Fruit fly (Drosophila melanogaster) whole organism, pupa: Measurements from ENCODE around the gene CG33282.

Experiments
- CG10348 ChIP-seq: fragments of 200-800 bp; sonication (Bioruptor generic); IDR thresholded peaks from 2 replicates; pipeline ENCODE4 v1.3.6; 2022; ENCODE audit warnings: missing biosample characterization, missing genetic modification characterization
- CG12605 ChIP-seq: fragments of 200-800 bp; sonication (Bioruptor generic); IDR thresholded peaks from 2 replicates; pipeline ENCODE4 v1.3.6; 2022; ENCODE audit warnings: missing biosample characterization, missing genetic modification characterization
- CG13204 ChIP-seq: fragments of 200-800 bp; sonication (Bioruptor generic); optimal IDR thresholded peaks from 2 replicates; lab custom pipeline; 2018; ENCODE audit warnings: missing biosample characterization, mild to moderate bottlenecking, missing genetic modification characterization, moderate library complexity
- CG14655 ChIP-seq: fragments of 200-800 bp; sonication (Bioruptor generic); optimal IDR thresholded peaks from 3 replicates; lab custom pipeline; 2017; ENCODE audit warnings: mild to moderate bottlenecking, missing biosample characterization, missing genetic modification reagents, missing genetic modification characterization
- CG15710 ChIP-seq: fragments of 200-800 bp; sonication (Bioruptor generic); optimal IDR thresholded peaks from 2 replicates; lab custom pipeline; 2018; ENCODE audit warnings: missing biosample characterization, mild to moderate bottlenecking, missing genetic modification characterization, moderate library complexity
- CG17806 ChIP-seq: fragments of 200-800 bp; sonication (Bioruptor generic); optimal IDR thresholded peaks from 2 replicates; lab custom pipeline; 2018; ENCODE audit warnings: missing biosample characterization, mild to moderate bottlenecking, missing genetic modification characterization, moderate library complexity
- CG32121 ChIP-seq: fragments of 200-800 bp; sonication (Bioruptor generic); IDR thresholded peaks from 2 replicates; pipeline ENCODE4 v1.3.6; 2022; ENCODE audit warnings: missing biosample characterization, missing genetic modification characterization
- CG34367 ChIP-seq: fragments of 200-800 bp; sonication (Bioruptor generic); optimal IDR thresholded peaks from 2 replicates; lab custom pipeline; 2018; ENCODE audit warnings: missing biosample characterization, mild to moderate bottlenecking, missing genetic modification characterization
- CG4496 ChIP-seq: fragments of 200-800 bp; sonication (Bioruptor generic); IDR thresholded peaks from 3 replicates; pipeline ENCODE4 v1.3.6; 2022; ENCODE audit warnings: missing biosample characterization, missing genetic modification characterization
- CG8159 ChIP-seq: fragments of 200-800 bp; sonication (Bioruptor generic); optimal IDR thresholded peaks from 3 replicates; lab custom pipeline; 2018; ENCODE audit warnings: missing biosample characterization, mild to moderate bottlenecking, missing genetic modification characterization, moderate library complexity
- CG8301 ChIP-seq: fragments of 200-800 bp; sonication (Bioruptor generic); optimal IDR thresholded peaks from 2 replicates; lab custom pipeline; 2018; ENCODE audit warnings: missing biosample characterization, mild to moderate bottlenecking, missing genetic modification characterization
- CG9948 ChIP-seq: fragments of 200-800 bp; sonication (Bioruptor generic); optimal IDR thresholded peaks from 2 replicates; lab custom pipeline; 2018; ENCODE audit warnings: missing biosample characterization, mild to moderate bottlenecking, missing genetic modification characterization, moderate library complexity
- D1 ChIP-seq: fragments of 200-800 bp; sonication (Bioruptor generic); optimal IDR thresholded peaks from 2 replicates; lab custom pipeline; 2018; ENCODE audit warnings: missing biosample characterization, mild to moderate bottlenecking, missing genetic modification characterization, moderate library complexity
- EcR ChIP-seq: fragments of 200-800 bp; sonication (Bioruptor generic); optimal IDR thresholded peaks from 3 replicates; lab custom pipeline; 2019; ENCODE audit warnings: missing biosample characterization, missing genetic modification characterization, mild to moderate bottlenecking, moderate library complexity, missing genetic modification reagents
- Ets98B ChIP-seq: fragments of 200-800 bp; sonication (Bioruptor generic); IDR thresholded peaks from 2 replicates; pipeline ENCODE4 v1.3.6; 2022; ENCODE audit warnings: missing biosample characterization, missing genetic modification characterization
- Pif1A ChIP-seq: fragments of 200-800 bp; sonication (Bioruptor generic); optimal IDR thresholded peaks from 3 replicates; lab custom pipeline; 2016; ENCODE audit warnings: missing biosample characterization, missing genetic modification characterization
- Pif1B ChIP-seq: fragments of 200-800 bp; sonication (Bioruptor generic); optimal IDR thresholded peaks from 3 replicates; lab custom pipeline; 2016; ENCODE audit warnings: missing biosample characterization, missing genetic modification characterization
- Snoo ChIP-seq: fragments of 200-800 bp; sonication (Bioruptor generic); optimal IDR thresholded peaks from 3 replicates; lab custom pipeline; 2017; ENCODE audit warnings: missing biosample characterization, mild to moderate bottlenecking, missing genetic modification characterization, inconsistent platforms
- fd96Ca ChIP-seq: fragments of 200-800 bp; sonication (Bioruptor generic); IDR thresholded peaks from 3 replicates; pipeline ENCODE4 v1.3.6; 2022; ENCODE audit warnings: missing biosample characterization, missing genetic modification characterization
- gl ChIP-seq: fragments of 200-800 bp; sonication (Bioruptor generic); optimal IDR thresholded peaks from 2 replicates; lab custom pipeline; 2018; ENCODE audit warnings: missing biosample characterization, mild to moderate bottlenecking, missing genetic modification characterization
- rn ChIP-seq: fragments of 200-800 bp; sonication (Bioruptor generic); IDR thresholded peaks from 2 replicates; pipeline ENCODE4 v1.3.6; 2022; ENCODE audit warnings: missing biosample characterization, missing genetic modification characterization

Gene CG33282

dm6 chr2L:3368425-3368824 lies 40.7 kb downstream of the CG33282 start:
- TF ChIP-seq Snoo (no peak), CG17806 (tag; lab: Kevin White, UChicago) (no peak), Pif1A (GFP tag; lab: Kevin White, UChicago) (no peak), CG12605 (GFP tag; lab: Robert Waterston, UW) (no peak), CG9948 (no peak), CG32121 (no peak), CG8159 (tag; lab: Kevin White, UChicago) (no peak), CG8301 (no peak), rn (no peak), CG4496 (GFP tag; lab: Robert Waterston, UW) (no peak), EcR (GFP tag; lab: Kevin White, UChicago) (no peak), CG34367 (tag; lab: Kevin White, UChicago) (no peak), Pif1B (GFP tag; lab: Kevin White, UChicago) (no peak), D1 (tag; lab: Kevin White, UChicago) (no peak), CG15710 (tag; lab: Kevin White, UChicago) (no peak), Ets98B (GFP tag; lab: Robert Waterston, UW) (no peak), CG10348 (no peak)

DNA sequence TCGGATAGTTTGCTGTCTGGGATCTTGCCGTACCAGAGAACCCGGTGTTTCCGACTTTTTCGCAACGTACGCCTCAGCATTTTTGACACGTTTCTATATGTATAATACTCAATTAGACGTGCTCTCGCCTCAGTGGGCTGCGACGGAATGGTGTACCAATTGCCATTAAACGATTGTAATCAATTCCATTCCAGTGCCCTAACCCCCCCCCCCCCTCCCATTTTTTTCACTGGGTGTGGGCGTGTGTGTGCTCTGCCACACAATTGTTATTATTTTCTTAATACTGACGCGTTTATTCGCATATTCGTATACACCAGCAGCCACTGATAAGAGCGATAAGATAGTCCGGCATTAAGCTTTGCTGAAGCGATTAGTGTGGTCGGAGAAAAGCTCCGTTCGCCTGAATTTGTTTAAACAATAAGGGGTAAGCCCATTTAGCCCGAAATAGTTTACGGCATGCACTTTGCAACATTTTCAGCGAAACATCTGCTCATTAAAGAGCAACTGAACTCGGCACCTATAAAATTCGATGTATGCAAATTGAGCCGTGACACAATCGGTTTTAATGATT lies 41.5 kb downstream of the CG33282 start:
- TF ChIP-seq fd96Ca (no peak), CG13204 (GFP tag; lab: Kevin White, UChicago) (no peak), CG17806 (tag; lab: Kevin White, UChicago) (no peak), CG10348 (no peak), CG14655 (GFP tag; lab: Kevin White, UChicago) (no peak), Pif1A (GFP tag; lab: Kevin White, UChicago) (no peak), CG8159 (tag; lab: Kevin White, UChicago) (no peak), Ets98B (GFP tag; lab: Robert Waterston, UW) (no peak), Pif1B (GFP tag; lab: Kevin White, UChicago) (no peak), CG34367 (tag; lab: Kevin White, UChicago) (no peak), CG9948 (no peak)

DNA sequence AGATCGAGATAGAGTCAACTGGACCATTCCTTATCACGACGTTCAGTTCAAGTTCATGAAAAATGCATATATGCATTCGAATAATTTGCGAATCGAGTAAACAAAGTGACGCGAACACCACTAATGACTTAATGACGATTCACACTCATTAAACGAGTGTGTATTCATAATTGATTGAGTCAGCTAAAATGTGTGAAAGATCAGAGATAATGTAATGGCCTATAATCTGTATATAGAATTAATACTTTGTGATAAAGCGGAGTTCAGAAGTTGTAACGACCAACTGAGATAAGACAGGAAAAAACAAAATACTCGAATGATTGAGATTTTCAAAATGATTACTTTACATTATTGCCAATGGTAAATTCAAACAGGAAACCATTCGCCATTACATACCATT lies 42.1 kb downstream of the CG33282 start:
- TF ChIP-seq CG10348, result no peak
- peak; percentile 42 for TF ChIP-seq EcR (GFP tag; lab: Kevin White, UChicago)

DNA sequence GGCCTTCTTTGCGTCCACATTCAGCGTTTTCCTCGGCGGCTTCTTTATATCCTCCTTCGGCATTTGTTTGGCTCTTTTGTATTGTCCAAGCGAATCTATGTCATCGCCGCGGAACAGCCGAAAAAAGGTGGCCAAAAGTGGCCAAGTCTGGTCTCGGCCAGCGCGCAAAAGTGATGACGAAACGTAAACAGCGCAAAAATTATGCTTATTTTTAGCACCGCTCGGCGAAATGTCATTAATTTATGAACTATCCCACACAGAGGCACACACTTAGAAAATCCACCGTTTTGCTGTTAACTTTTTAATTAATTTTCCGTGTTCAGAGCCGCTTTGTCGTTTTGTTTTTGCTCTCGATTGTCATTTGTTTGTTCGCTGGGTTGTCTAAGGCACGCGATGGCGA lies 43.2 kb downstream of the CG33282 start:
- TF ChIP-seq CG14655 (GFP tag; lab: Kevin White, UChicago) (no peak), D1 (tag; lab: Kevin White, UChicago) (no peak), Pif1A (GFP tag; lab: Kevin White, UChicago) (no peak), CG9948 (no peak), CG13204 (GFP tag; lab: Kevin White, UChicago) (no peak), CG34367 (tag; lab: Kevin White, UChicago) (no peak), Snoo (no peak), Pif1B (GFP tag; lab: Kevin White, UChicago) (no peak), Ets98B (GFP tag; lab: Robert Waterston, UW) (no peak), CG15710 (tag; lab: Kevin White, UChicago) (no peak), gl (tag; lab: Kevin White, UChicago) (no peak), CG32121 (no peak), CG8301 (no peak), CG4496 (GFP tag; lab: Robert Waterston, UW) (no peak)

DNA sequence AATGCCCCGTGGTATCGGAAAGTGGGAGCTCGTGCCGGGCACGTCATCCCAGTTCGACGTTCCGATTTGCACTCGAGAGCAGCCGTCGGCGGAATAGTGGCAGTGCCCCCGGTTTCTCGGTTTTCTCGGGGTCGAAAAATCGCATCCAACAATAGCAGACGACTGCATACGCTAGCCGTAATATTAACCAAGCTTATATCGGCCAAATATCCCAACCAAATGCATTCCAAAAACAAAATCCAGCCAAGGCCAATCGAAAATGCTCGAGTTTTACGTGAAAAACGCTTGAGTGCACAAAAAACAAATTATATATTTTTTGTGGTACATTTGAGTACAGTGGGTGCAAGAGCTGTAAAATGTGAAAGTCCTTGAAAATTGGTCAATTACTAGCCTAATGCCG lies 43.6 kb downstream of the CG33282 start:
- TF ChIP-seq CG14655 (GFP tag; lab: Kevin White, UChicago) (no peak), Ets98B (GFP tag; lab: Robert Waterston, UW) (peak; percentile 71), gl (tag; lab: Kevin White, UChicago) (no peak), CG12605 (GFP tag; lab: Robert Waterston, UW) (0 out of 2 replicates have a peak, but pooled peaks have one; percentile 58), CG8159 (tag; lab: Kevin White, UChicago) (peak; percentile 45), CG17806 (tag; lab: Kevin White, UChicago) (peak; percentile 4), CG8301 (no peak), CG32121 (peak; percentile 74), Pif1A (GFP tag; lab: Kevin White, UChicago) (peak; percentile 43), CG13204 (GFP tag; lab: Kevin White, UChicago) (no peak), rn (no peak), Pif1B (GFP tag; lab: Kevin White, UChicago) (no peak), CG4496 (GFP tag; lab: Robert Waterston, UW) (peak; percentile 62; the same call in 2 of the 3 replicates), CG10348 (no peak), CG9948 (no peak), Snoo (no peak), CG15710 (tag; lab: Kevin White, UChicago) (no peak), D1 (tag; lab: Kevin White, UChicago) (no peak), CG34367 (tag; lab: Kevin White, UChicago) (no peak), EcR (GFP tag; lab: Kevin White, UChicago) (peak; percentile 21), fd96Ca (peak; percentile 77; the same call in 2 of the 3 replicates)

DNA sequence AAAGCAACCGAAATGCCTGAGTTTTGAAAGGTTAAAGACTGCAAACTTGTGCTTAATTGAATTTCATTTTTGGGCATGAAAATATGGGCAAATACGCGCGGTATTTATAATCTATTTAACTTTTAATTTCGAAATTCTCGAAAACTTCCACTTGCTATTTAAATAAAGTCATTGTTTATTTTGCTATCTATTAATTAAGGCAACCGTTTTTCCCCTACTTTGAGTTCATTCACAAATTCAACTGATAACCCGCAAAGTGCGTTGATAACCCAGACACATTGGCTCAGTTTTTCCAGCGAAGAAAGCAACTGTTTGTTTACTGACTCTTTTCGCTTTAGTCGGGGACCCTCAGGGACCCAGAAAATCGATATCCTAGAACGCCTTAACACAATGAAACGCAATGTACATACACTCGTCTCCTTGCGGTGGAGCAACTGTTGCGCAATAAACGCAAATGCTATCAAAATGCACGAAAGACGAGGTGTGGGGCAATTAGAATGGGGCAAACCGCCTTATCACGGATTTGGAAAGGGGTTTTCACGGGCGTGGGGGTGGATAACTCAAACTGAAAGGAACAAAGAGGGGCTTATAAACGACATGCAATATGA lies 44.2 kb downstream of the CG33282 start:
- TF ChIP-seq CG8159 (tag; lab: Kevin White, UChicago), result no peak
